Worm (Caenorhabditis elegans): ENCODE measurements around the gene T28C12.15.

DNA sequence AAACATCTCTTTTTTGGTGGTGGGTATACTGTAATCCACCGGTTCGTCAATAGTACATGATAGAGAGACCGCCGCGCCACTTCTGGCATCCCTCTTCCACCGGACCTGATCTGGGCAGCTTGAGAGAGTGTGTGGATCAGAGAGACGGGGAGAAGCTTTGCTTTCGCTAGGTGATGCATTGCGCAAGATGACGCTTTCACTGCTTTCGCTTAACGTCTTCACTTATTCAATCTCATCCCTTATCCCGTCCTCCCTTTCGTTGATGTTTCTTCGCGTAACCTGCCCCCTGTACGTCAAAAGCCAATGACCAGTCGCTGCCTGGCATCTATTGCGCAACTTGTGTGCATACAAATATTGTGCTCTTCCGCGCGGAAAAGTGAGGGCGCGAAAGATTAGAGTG lies 32.6 kb upstream of the T28C12.15 start:
- TF ChIP-seq him-1 (tag; optimal IDR thresholded peaks at IDR 0.05), result no peak
- no peak for TF ChIP-seq W03F9.2 (tag; optimal IDR thresholded peaks at IDR 0.05)

All from whole organism, L4/young adult.